Worm (Caenorhabditis elegans) whole organism, late embryonic: ENCODE measurements around the gene hpo-12.

Experiments used
- C08G9.2 ChIP-seq: sonication (generic microtip); optimal IDR thresholded peaks from 2 replicates; lab custom pipeline; 2016; ENCODE audit warnings: mild to moderate bottlenecking, missing genetic modification characterization, moderate library complexity, missing compliant biosample characterization
- gmeb-2 ChIP-seq: sonication (generic microtip); optimal IDR thresholded peaks from 2 replicates; lab custom pipeline; 2016; ENCODE audit warnings: missing genetic modification characterization, inconsistent platforms, missing compliant biosample characterization
- hlh-8 ChIP-seq: sonication (generic microtip); optimal IDR thresholded peaks from 2 replicates; lab custom pipeline; 2016; ENCODE audit warnings: missing genotype, missing genetic modification characterization, missing compliant biosample characterization

DNA sequence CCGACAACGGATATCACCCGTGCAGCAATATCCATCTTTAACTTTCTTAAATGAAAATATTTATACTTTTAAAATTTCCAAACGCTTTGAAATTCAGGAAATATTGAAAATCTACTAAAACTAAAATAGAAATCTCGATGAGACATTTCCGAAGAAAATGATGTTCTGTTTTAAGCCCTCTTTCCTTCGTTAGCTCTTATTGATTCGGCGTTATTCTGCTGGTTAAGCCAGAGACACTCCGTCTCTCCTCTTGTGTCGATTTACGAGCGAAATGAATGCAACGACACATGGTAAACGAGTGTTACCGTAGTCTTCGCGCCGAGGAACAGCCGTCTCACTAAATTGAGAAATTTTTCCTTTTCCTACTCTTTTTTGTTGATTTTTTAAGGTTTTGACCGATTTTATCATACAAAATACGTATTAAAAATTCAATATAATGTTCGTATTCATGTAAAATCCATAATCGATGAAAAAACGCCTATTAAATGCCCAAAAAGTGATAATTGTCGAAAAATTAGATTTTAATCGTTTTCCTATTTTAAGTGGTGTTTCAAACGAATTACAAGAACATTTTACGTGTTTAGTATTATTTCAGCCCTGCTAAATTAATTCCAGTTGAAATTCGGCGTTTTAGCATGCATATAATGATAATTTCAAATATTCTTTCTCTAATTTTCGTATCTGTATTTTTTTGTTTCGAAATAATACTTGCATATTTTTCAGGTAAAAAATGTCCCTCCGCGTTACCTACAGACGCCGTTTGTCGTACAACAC, 14.5 kb upstream of the hpo-12 start, which contains the start of the genes ppm-1.H and rpl-34:
- TF ChIP-seq hlh-8 (tag; lab: Kevin White, UChicago) (peak; percentile 34), C08G9.2 (no peak), gmeb-2 (tag; lab: Kevin White, UChicago) (no peak)
